Fruit fly (Drosophila melanogaster) whole organism, wandering third instar larva: Measurements from ENCODE around the gene gudu.

ENCODE experiments used
- Abd-B ChIP-seq: fragments of >200 bp; optimal IDR thresholded peaks from 2 replicates; lab custom pipeline; 2017; ENCODE audit warnings: missing biosample characterization, missing genetic modification characterization
- Dif ChIP-seq: fragments of 200-275, 200-300 bp; sonication (Bioruptor generic); optimal IDR thresholded peaks from 2 replicates; lab custom pipeline; 2018; ENCODE audit warnings: missing biosample characterization, missing genetic modification characterization; ENCODE audit not compliant: partially characterized antibody
- Hnf4 ChIP-seq: fragments of 200-800 bp; sonication (Bioruptor generic); optimal IDR thresholded peaks from 2 replicates; lab custom pipeline; 2016; ENCODE audit warnings: missing biosample characterization, mild to moderate bottlenecking, missing genetic modification characterization
- Hr83 ChIP-seq: fragments of 200-300 bp; sonication (Bioruptor generic); optimal IDR thresholded peaks from 2 replicates; lab custom pipeline; 2016; ENCODE audit warnings: missing biosample characterization, mild to moderate bottlenecking, missing genetic modification characterization, moderate library complexity; ENCODE audit not compliant: poor library complexity, severe bottlenecking
- N ChIP-seq: fragments of >200 bp; optimal IDR thresholded peaks from 2 replicates; lab custom pipeline; 2018; ENCODE audit warnings: missing biosample characterization, missing external identifiers, missing genetic modification characterization
- OdsH ChIP-seq: fragments of 200-800 bp; sonication (Bioruptor generic); optimal IDR thresholded peaks from 2 replicates; lab custom pipeline; 2016; ENCODE audit warnings: missing biosample characterization, mild to moderate bottlenecking, missing genetic modification characterization
- Sp1 ChIP-seq: fragments of 200-800 bp; sonication (Bioruptor generic); optimal IDR thresholded peaks from 3 replicates; lab custom pipeline; 2019; ENCODE audit warnings: missing biosample characterization, mild to moderate bottlenecking, missing genetic modification characterization, moderate library complexity
- brk ChIP-seq: fragments of 200-800 bp; sonication (Bioruptor generic); optimal IDR thresholded peaks from 2 replicates; lab custom pipeline; 2016; ENCODE audit warnings: missing biosample characterization, mild to moderate bottlenecking, missing genetic modification characterization
- foxo ChIP-seq, 2 experiments: fragments of 200-800 bp; sonication (Bioruptor generic); optimal IDR thresholded peaks; 2 replicates in 1 of 2; 3 replicates in 1 of 2; lab custom pipeline; 2016 to 2017; ENCODE audit warnings: missing biosample characterization in 2 of 2, missing genetic modification characterization in 2 of 2
- h ChIP-seq: fragments of 200-800 bp; sonication (Bioruptor generic); optimal IDR thresholded peaks from 3 replicates; lab custom pipeline; 2016; ENCODE audit warnings: missing biosample characterization, mild to moderate bottlenecking, missing genetic modification characterization
- lola ChIP-seq: fragments of >200 bp; optimal IDR thresholded peaks from 2 replicates; lab custom pipeline; 2017; ENCODE audit warnings: missing biosample characterization, missing genetic modification characterization
- rgr ChIP-seq: fragments of 200-800 bp; sonication (Bioruptor generic); optimal IDR thresholded peaks from 3 replicates; lab custom pipeline; 2016; ENCODE audit warnings: missing biosample characterization, mild to moderate bottlenecking, missing genetic modification characterization
- sv ChIP-seq: fragments of 200-800 bp; sonication (Bioruptor generic); optimal IDR thresholded peaks from 3 replicates; lab custom pipeline; 2016; ENCODE audit warnings: missing biosample characterization, missing genetic modification characterization
- usp ChIP-seq: fragments of >200 bp; optimal IDR thresholded peaks from 2 replicates; lab custom pipeline; 2017; ENCODE audit warnings: missing biosample characterization, missing genetic modification characterization

The gudu gene

DNA sequence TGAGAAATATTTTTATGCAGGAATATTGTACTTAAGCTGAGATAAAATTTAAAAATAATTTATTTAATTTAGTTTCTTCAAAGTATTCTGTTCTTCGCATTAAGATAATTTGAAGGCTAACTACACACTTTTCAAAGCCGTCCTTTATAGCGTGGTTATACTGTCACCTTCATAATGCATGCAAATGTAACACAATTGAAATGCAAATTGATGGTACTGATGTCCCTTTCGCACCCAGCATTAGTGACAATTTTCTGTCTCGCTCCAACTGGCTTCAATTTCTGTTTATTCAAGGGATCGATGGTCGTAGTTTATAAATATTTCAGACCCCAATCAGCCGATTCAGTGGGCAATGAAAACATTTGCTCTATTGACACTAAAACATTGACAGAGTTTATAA lies 50.2 kb downstream of the gudu start:
- TF ChIP-seq Dif (GFP tag; lab: Kevin White, UChicago): no peak
- TF ChIP-seq h (GFP tag; lab: Kevin White, UChicago): no peak
- no peak for TF ChIP-seq Abd-B (GFP tag; lab: Kevin White, UChicago)
- TF ChIP-seq OdsH: no peak
- no peak for TF ChIP-seq Hnf4 (GFP tag; lab: Kevin White, UChicago)
- TF ChIP-seq lola (GFP tag; lab: Kevin White, UChicago): no peak
- TF ChIP-seq Sp1: no peak
- no peak for TF ChIP-seq sv (GFP tag; lab: Kevin White, UChicago)
- TF ChIP-seq rgr: no peak
- TF ChIP-seq usp (GFP tag; lab: Kevin White, UChicago): no peak
- TF ChIP-seq foxo (GFP tag; optimal IDR thresholded peaks at IDR 0.05; lab: Kevin White, UChicago): no peak
- TF ChIP-seq N (GFP tag; lab: Kevin White, UChicago): no peak
- no peak for TF ChIP-seq Hr83 (GFP tag; lab: Kevin White, UChicago)
- TF ChIP-seq brk (GFP tag; lab: Kevin White, UChicago): no peak
